Worm (Caenorhabditis elegans) whole organism, mixed stage, embryonic: ENCODE measurements around the gene acs-7.

Source experiments
- drap-1 ChIP-seq: fragments of 200-800 bp; sonication (Bioruptor generic); optimal IDR thresholded peaks from 3 replicates; lab custom pipeline; 2018; ENCODE audit warnings: mild to moderate bottlenecking, missing genetic modification characterization, missing compliant biosample characterization
- hlh-1 ChIP-seq: fragments of 150-350 bp; optimal IDR thresholded peaks from 2 replicates; lab custom pipeline; 2014; ENCODE audit warnings: missing biosample characterization, missing genetic modification reagents, missing genetic modification characterization
- lin-13 ChIP-seq: fragments of 150-350 bp; optimal IDR thresholded peaks from 2 replicates; lab custom pipeline; 2014; ENCODE audit warnings: missing biosample characterization, missing genetic modification characterization
- nhr-12 ChIP-seq: fragments of 150-350 bp; optimal IDR thresholded peaks from 2 replicates; lab custom pipeline; 2014; ENCODE audit warnings: missing biosample characterization, missing genetic modification characterization
- nhr-76 ChIP-seq: sonication (generic microtip); optimal IDR thresholded peaks from 2 replicates; lab custom pipeline; 2017; ENCODE audit warnings: missing biosample characterization, missing genetic modification characterization
- pha-4 ChIP-seq: fragments of 150-350 bp; optimal IDR thresholded peaks from 2 replicates; lab custom pipeline; 2018; ENCODE audit warnings: missing biosample characterization, missing genetic modification reagents, missing genetic modification characterization
- snpc-4 ChIP-seq: fragments of 150-350 bp; optimal IDR thresholded peaks from 2 replicates; lab custom pipeline; 2014; ENCODE audit warnings: missing biosample characterization, missing genetic modification characterization
- unc-62 ChIP-seq: fragments of 150-350 bp; optimal IDR thresholded peaks from 2 replicates; lab custom pipeline; 2014; ENCODE audit warnings: missing biosample characterization, missing genetic modification reagents, missing genetic modification characterization
- ztf-11 ChIP-seq: fragments of 150-350 bp; optimal IDR thresholded peaks from 2 replicates; lab custom pipeline; 2014; ENCODE audit warnings: missing biosample characterization, missing genetic modification characterization

ce11 chrII:9319058-9319915, 27.5 kb downstream of the acs-7 start, which contains the start of the genes csa-1 and wdfy-2:
- no peak for TF ChIP-seq nhr-12 (tag; lab: Kevin White, UChicago)
- no peak for TF ChIP-seq pha-4 (tag; lab: Kevin White, UChicago)
- no peak for TF ChIP-seq unc-62 (GFP tag; lab: Kevin White, UChicago)
- TF ChIP-seq nhr-76, result no peak
- no peak for TF ChIP-seq drap-1 (GFP tag; lab: Kevin White, UChicago)
- no peak for TF ChIP-seq hlh-1 (tag; lab: Kevin White, UChicago)
- no peak for TF ChIP-seq snpc-4
- no peak for TF ChIP-seq ztf-11 (tag; lab: Kevin White, UChicago)
- TF ChIP-seq lin-13, result no peak
